Worm (Caenorhabditis elegans) whole organism, L3 larva: Measurements from ENCODE around the gene srbc-50.

ENCODE experiments used
- R02D3.7 ChIP-seq: fragments of 150-350 bp; optimal IDR thresholded peaks from 2 replicates; lab custom pipeline; 2014; ENCODE audit warnings: missing biosample characterization, missing genetic modification characterization
- ZK546.5 ChIP-seq: sonication (generic microtip); optimal IDR thresholded peaks from 2 replicates; lab custom pipeline; 2017; ENCODE audit warnings: missing biosample characterization, missing genetic modification characterization
- ama-1 ChIP-seq: fragments of 150-350 bp; optimal IDR thresholded peaks from 2 replicates; lab custom pipeline; 2018
- ceh-9 ChIP-seq: sonication (generic microtip); optimal IDR thresholded peaks from 2 replicates; lab custom pipeline; 2018; ENCODE audit warnings: missing biosample characterization, missing genetic modification characterization
- daf-12 ChIP-seq: fragments of 150-350 bp; optimal IDR thresholded peaks from 2 replicates; lab custom pipeline; 2014; ENCODE audit warnings: missing biosample characterization, missing genetic modification reagents, missing genetic modification characterization
- elt-1 ChIP-seq: fragments of 150-350 bp; optimal IDR thresholded peaks from 2 replicates; lab custom pipeline; 2014; ENCODE audit warnings: missing biosample characterization, missing genetic modification characterization
- mdl-1 ChIP-seq: fragments of 150-350 bp; optimal IDR thresholded peaks from 2 replicates; lab custom pipeline; 2014; ENCODE audit warnings: missing biosample characterization, missing genetic modification characterization
- nhr-28 ChIP-seq: fragments of 150-350 bp; optimal IDR thresholded peaks from 2 replicates; lab custom pipeline; 2014; ENCODE audit warnings: missing biosample characterization, missing genetic modification characterization
- ztf-11 ChIP-seq: fragments of 150-350 bp; optimal IDR thresholded peaks from 2 replicates; lab custom pipeline; 2014; ENCODE audit warnings: missing biosample characterization, missing genetic modification characterization

The srbc-50 gene

ce11 chrV:15776651-15777050 is 48.1 kb downstream of the srbc-50 start, which contains the start of gene nhr-283:
nhr-283 (minus strand) TSS chrV:15776751.
- TF ChIP-seq mdl-1 (no peak), ztf-11 (tag; lab: Kevin White, UChicago) (no peak), daf-12 (no peak), ZK546.5 (tag; lab: Kevin White, UChicago) (no peak), ama-1 (lab: Kevin White, UChicago) (no peak), elt-1 (no peak)
- TF ChIP-seq, all 47 proteins: peak for 0

ce11 chrV:15773941-15774340 is 50.8 kb downstream of the srbc-50 start:
- TF ChIP-seq nhr-28 (tag; lab: Kevin White, UChicago) = no peak
- no peak for TF ChIP-seq ceh-9 (tag; lab: Kevin White, UChicago)
- no peak for TF ChIP-seq R02D3.7 (tag; lab: Kevin White, UChicago)
